Worm (Caenorhabditis elegans) whole organism, early embryonic: ENCODE data around the gene srh-299.
"Not testable (repeated sequence)": the region's sequence is repeated elsewhere in the genome, so short reads cannot be mapped to it uniquely, and the experiment has no call there.

Experiments
- B0310.2 ChIP-seq: sonication (generic microtip); optimal IDR thresholded peaks from 2 replicates; lab custom pipeline; 2016; ENCODE audit warnings: mild to moderate bottlenecking, missing genetic modification characterization, missing compliant biosample characterization
- F13C5.2 ChIP-seq: sonication (generic microtip); optimal IDR thresholded peaks from 2 replicates; lab custom pipeline; 2017; ENCODE audit warnings: mild to moderate bottlenecking, missing genetic modification characterization, inconsistent platforms, missing compliant biosample characterization
- aly-1 ChIP-seq: sonication (generic microtip); optimal IDR thresholded peaks from 2 replicates; lab custom pipeline; 2016; ENCODE audit warnings: missing genetic modification characterization, missing compliant biosample characterization
- ama-1 ChIP-seq: fragments of 150-350 bp; optimal IDR thresholded peaks from 2 replicates; lab custom pipeline; 2014
- ceh-13 ChIP-seq: fragments of 200-800 bp; sonication (Bioruptor generic); optimal IDR thresholded peaks from 2 replicates; lab custom pipeline; 2018; ENCODE audit warnings: mild to moderate bottlenecking, missing genetic modification characterization, missing compliant biosample characterization
- ceh-36 ChIP-seq: sonication (generic microtip); optimal IDR thresholded peaks from 2 replicates; lab custom pipeline; 2016; ENCODE audit warnings: missing genetic modification characterization, inconsistent platforms, missing compliant biosample characterization
- ets-7 ChIP-seq: sonication (generic microtip); optimal IDR thresholded peaks from 2 replicates; lab custom pipeline; 2016; ENCODE audit warnings: missing genotype, missing genetic modification characterization, missing compliant biosample characterization
- flt-1 ChIP-seq: fragments of 200-800 bp; sonication (Bioruptor generic); IDR thresholded peaks from 2 replicates; pipeline ENCODE4 v1.3.6; 2022; ENCODE audit warnings: missing genetic modification characterization, missing compliant biosample characterization
- hmbx-1 ChIP-seq: sonication (generic microtip); optimal IDR thresholded peaks from 2 replicates; lab custom pipeline; 2016; ENCODE audit warnings: mild to moderate bottlenecking, missing genetic modification characterization, missing compliant biosample characterization
- hmg-4 ChIP-seq: fragments of 200-800 bp; sonication (Bioruptor generic); optimal IDR thresholded peaks from 2 replicates; lab custom pipeline; 2018; ENCODE audit warnings: mild to moderate bottlenecking, missing genetic modification characterization, missing compliant biosample characterization
- hnd-1 ChIP-seq: sonication (generic microtip); optimal IDR thresholded peaks from 2 replicates; lab custom pipeline; 2016; ENCODE audit warnings: missing genetic modification characterization, missing compliant biosample characterization
- pes-1 ChIP-seq: fragments of 200-800 bp; sonication (Bioruptor generic); IDR thresholded peaks from 2 replicates; pipeline ENCODE4 v1.3.6; 2022; ENCODE audit warnings: missing genetic modification reagents, missing genetic modification characterization, missing compliant biosample characterization
- scrt-1 ChIP-seq: fragments of 200-800 bp; sonication (Bioruptor generic); IDR thresholded peaks from 2 replicates; pipeline ENCODE4 v1.3.6; 2022; ENCODE audit warnings: missing genetic modification characterization, missing compliant biosample characterization
- sea-1 ChIP-seq: fragments of 200-800 bp; sonication (Bioruptor generic); conservative IDR thresholded peaks from 2 replicates; pipeline ENCODE4 v1.3.6; 2022; ENCODE audit warnings: missing genetic modification characterization, missing compliant biosample characterization
- tbx-11 ChIP-seq: fragments of 200-800 bp; sonication (Bioruptor generic); IDR thresholded peaks from 2 replicates; pipeline ENCODE4 v1.3.6; 2022; ENCODE audit warnings: missing genetic modification characterization, missing compliant biosample characterization
- tbx-37 ChIP-seq: fragments of 200-800 bp; sonication (Bioruptor generic); conservative IDR thresholded peaks from 2 replicates; pipeline ENCODE4 v1.3.6; 2022; ENCODE audit warnings: missing genetic modification reagents, missing genetic modification characterization, missing compliant biosample characterization
- tra-4 ChIP-seq: sonication (generic microtip); optimal IDR thresholded peaks from 2 replicates; lab custom pipeline; 2017; ENCODE audit warnings: missing genetic modification characterization, missing compliant biosample characterization

Gene srh-299

ce11 chrV:15831586-15831985 is 31.6 kb upstream of the srh-299 start, which contains the start of gene srbc-56:
Gene srbc-56, minus strand, starts transcription at chrV:15831686.
- no peak for TF ChIP-seq hmg-4 (GFP tag; lab: Kevin White, UChicago)
- TF ChIP-seq tbx-11 (GFP tag; lab: Robert Waterston, UW): no peak
- no peak for TF ChIP-seq hmbx-1 (tag; lab: Kevin White, UChicago)
- no peak for TF ChIP-seq scrt-1 (GFP tag; lab: Robert Waterston, UW)
- TF ChIP-seq F13C5.2: no peak
- TF ChIP-seq ceh-13 (GFP tag; lab: Kevin White, UChicago): no peak
- TF ChIP-seq sea-1 (GFP tag; lab: Robert Waterston, UW): no peak
- TF ChIP-seq B0310.2 (tag; lab: Kevin White, UChicago): no peak
- TF ChIP-seq tra-4 (tag; lab: Kevin White, UChicago): no peak
- TF ChIP-seq ets-7 (tag; lab: Kevin White, UChicago): no peak

DNA sequence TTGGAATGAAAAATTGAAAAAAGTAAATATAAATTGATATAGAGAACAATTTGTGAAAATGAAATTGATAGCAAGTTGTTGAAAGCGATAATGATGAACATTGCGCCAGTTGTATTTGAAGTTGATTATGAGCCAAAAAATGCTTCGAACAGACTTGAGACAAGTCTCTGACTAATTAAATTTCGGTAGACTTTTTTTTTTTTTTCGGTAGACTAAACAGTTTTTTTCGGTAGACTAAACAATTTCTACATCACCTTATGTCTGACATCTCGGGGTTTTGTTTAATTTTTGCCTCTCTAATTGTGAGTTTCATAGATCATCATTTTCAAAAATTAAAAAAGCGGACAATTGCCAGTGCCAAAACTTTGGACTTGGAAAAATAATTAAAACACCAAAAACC is 29.5 kb upstream of the srh-299 start, which contains the start of gene srbc-54:
Gene srbc-54 (minus strand): TSS at position 101 of the 400 bp plus-strand sequence.
- TF ChIP-seq aly-1 (tag; lab: Kevin White, UChicago) (no peak), sea-1 (GFP tag; lab: Robert Waterston, UW) (no peak), hnd-1 (tag; lab: Kevin White, UChicago) (no peak), flt-1 (GFP tag; lab: Robert Waterston, UW) (no peak), ceh-13 (GFP tag; lab: Kevin White, UChicago) (no peak), tbx-37 (GFP tag; lab: Robert Waterston, UW) (no peak), hmg-4 (GFP tag; lab: Kevin White, UChicago) (no peak), scrt-1 (GFP tag; lab: Robert Waterston, UW) (no peak), pes-1 (no peak), B0310.2 (tag; lab: Kevin White, UChicago) (no peak), ets-7 (tag; lab: Kevin White, UChicago) (no peak), tbx-11 (GFP tag; lab: Robert Waterston, UW) (no peak), hmbx-1 (tag; lab: Kevin White, UChicago) (no peak), ama-1 (lab: Kevin White, UChicago) (no peak), F13C5.2 (no peak)

DNA sequence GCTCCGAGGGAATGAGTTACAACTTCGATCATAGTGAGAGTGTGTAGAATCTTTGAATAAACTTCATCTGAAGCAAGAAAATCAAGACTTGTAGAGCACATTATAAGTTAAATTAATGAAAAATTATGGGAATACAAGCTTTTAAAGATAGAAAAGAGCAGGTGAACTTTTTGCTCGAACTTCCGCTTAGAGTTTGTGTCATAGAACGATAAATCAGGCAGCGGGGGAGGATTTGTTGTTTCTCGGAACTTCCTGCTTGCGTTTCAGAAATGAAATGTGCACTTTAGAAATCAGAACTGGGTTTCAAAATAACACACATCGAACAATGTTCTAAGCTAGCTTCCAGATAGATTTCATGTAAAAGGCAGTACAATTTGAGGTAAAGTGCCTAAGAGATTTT is 22.0 kb upstream of the srh-299 start, which contains the start of gene srh-149:
Gene srh-149 (minus strand): TSS at position 101 of the 400 bp plus-strand sequence.
- TF ChIP-seq tra-4 (tag; lab: Kevin White, UChicago) (no peak), aly-1 (tag; lab: Kevin White, UChicago) (no peak), ceh-36 (tag; lab: Kevin White, UChicago) (no peak), tbx-37 (GFP tag; lab: Robert Waterston, UW) (no peak), tbx-11 (GFP tag; lab: Robert Waterston, UW) (no peak), scrt-1 (GFP tag; lab: Robert Waterston, UW) (no peak), sea-1 (GFP tag; lab: Robert Waterston, UW) (no peak), ceh-13 (GFP tag; lab: Kevin White, UChicago) (no peak), hmbx-1 (tag; lab: Kevin White, UChicago) (no peak), B0310.2 (tag; lab: Kevin White, UChicago) (no peak), F13C5.2 (no peak), ets-7 (tag; lab: Kevin White, UChicago) (no peak), pes-1 (no peak), flt-1 (GFP tag; lab: Robert Waterston, UW) (no peak), ama-1 (lab: Kevin White, UChicago) (no peak)

DNA sequence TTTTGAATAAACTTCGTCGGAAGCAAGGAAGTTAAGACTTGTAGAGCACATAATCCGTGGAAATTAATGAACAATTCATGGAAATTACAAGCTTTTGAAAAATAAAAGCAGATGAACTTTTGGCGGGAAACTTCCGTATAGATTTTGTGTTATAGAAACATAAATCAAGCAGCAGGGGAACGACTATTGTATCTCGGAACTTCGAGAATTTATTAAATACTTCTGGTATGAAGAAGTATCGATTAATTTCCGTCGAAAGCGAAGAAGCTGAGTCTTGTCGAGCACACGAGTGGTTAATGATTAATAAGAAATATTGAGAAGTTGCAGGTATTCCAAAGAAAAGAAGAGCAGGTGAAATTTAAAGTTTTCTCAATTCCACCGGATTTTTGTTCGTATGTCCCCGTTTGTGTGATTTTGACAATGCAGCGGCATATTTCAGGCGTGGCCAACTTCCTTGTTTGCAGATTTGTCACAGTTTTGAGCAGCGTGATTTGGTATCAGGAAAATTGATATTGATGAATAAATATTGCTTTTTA is 12.8 kb upstream of the srh-299 start, which contains the start of gene srh-147:
Gene srh-147 (minus strand): TSS at position 51 of the 536 bp plus-strand sequence.
- not testable (repeated sequence) for TF ChIP-seq tbx-37 (GFP tag; lab: Robert Waterston, UW); ets-7 (tag; lab: Kevin White, UChicago); ceh-13 (GFP tag; lab: Kevin White, UChicago)

ce11 chrV:15858292-15858691 is 4.8 kb upstream of the srh-299 start, which contains the start of gene srh-148:
Gene srh-148, minus strand, starts transcription at chrV:15858392.
- TF ChIP-seq hmbx-1 (tag; lab: Kevin White, UChicago) (no peak), ceh-36 (tag; lab: Kevin White, UChicago) (no peak), tbx-37 (GFP tag; lab: Robert Waterston, UW) (no peak), ets-7 (tag; lab: Kevin White, UChicago) (no peak), flt-1 (GFP tag; lab: Robert Waterston, UW) (no peak), tra-4 (tag; lab: Kevin White, UChicago) (no peak), scrt-1 (GFP tag; lab: Robert Waterston, UW) (no peak), sea-1 (GFP tag; lab: Robert Waterston, UW) (no peak), ama-1 (lab: Kevin White, UChicago) (no peak), B0310.2 (tag; lab: Kevin White, UChicago) (no peak), F13C5.2 (no peak), aly-1 (tag; lab: Kevin White, UChicago) (no peak), ceh-13 (GFP tag; lab: Kevin White, UChicago) (no peak), pes-1 (no peak), hnd-1 (tag; lab: Kevin White, UChicago) (no peak), hmg-4 (GFP tag; lab: Kevin White, UChicago) (no peak), tbx-11 (GFP tag; lab: Robert Waterston, UW) (no peak)

DNA sequence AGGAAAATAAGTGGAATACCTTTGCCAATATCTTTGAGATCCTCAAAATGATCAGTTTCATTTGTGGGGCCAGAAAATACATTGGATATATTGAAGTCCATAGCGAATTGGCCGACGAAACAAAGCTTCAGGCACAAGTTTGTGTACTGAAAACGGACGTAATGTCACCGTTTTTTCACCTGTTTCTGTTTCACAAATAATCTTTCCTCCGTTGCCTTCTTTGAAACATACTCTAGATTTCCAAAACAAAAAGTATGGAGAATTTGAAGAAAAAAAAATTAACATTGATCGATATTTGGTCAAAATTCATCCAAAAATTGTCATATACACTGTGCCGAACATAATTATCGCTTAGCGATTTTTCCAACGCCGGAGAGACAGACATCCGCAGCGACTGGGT is 543 bp upstream of the srh-299 start, which contains the start of gene srz-12:
Gene srz-12 (minus strand): TSS at position 101 of the 400 bp plus-strand sequence.
- TF ChIP-seq scrt-1 (GFP tag; lab: Robert Waterston, UW) (no peak), aly-1 (tag; lab: Kevin White, UChicago) (no peak)

- TF ChIP-seq aly-1 (tag; lab: Kevin White, UChicago) (no peak), pes-1 (no peak), ceh-13 (GFP tag; lab: Kevin White, UChicago) (no peak), F13C5.2 (no peak), ceh-36 (tag; lab: Kevin White, UChicago) (no peak), hmg-4 (GFP tag; lab: Kevin White, UChicago) (no peak), ets-7 (tag; lab: Kevin White, UChicago) (no peak), tra-4 (tag; lab: Kevin White, UChicago) (no peak), B0310.2 (tag; lab: Kevin White, UChicago) (no peak), sea-1 (GFP tag; lab: Robert Waterston, UW) (no peak), flt-1 (GFP tag; lab: Robert Waterston, UW) (no peak), scrt-1 (GFP tag; lab: Robert Waterston, UW) (no peak), tbx-11 (GFP tag; lab: Robert Waterston, UW) (no peak), hmbx-1 (tag; lab: Kevin White, UChicago) (no peak)
These were observed 2.7 kb downstream of the srh-299 start, which contains the start of gene srh-293 for ce11 chrV:15865839-15866238. Gene srh-293, plus strand, starts transcription at chrV:15866139.
